Worm (Caenorhabditis elegans) whole organism, L1 larva: ENCODE measurements around the gene elli-1.

Experiments
- C04F5.9 ChIP-seq: sonication (generic microtip); optimal IDR thresholded peaks from 2 replicates; lab custom pipeline; 2016; ENCODE audit warnings: missing genetic modification characterization, missing compliant biosample characterization
- C34B4.2 ChIP-seq: sonication (generic microtip); optimal IDR thresholded peaks from 2 replicates; lab custom pipeline; 2017; ENCODE audit warnings: mild to moderate bottlenecking, missing genetic modification characterization, missing compliant biosample characterization
- Y116A8C.19 ChIP-seq: sonication (generic microtip); optimal IDR thresholded peaks from 2 replicates; lab custom pipeline; 2016; ENCODE audit warnings: missing compliant biosample characterization, missing genetic modification characterization, borderline replicate concordance
- ama-1 ChIP-seq: fragments of 150-350 bp; optimal IDR thresholded peaks from 2 replicates; lab custom pipeline; 2014
- ceh-8 ChIP-seq: fragments of 200-800 bp; sonication (Bioruptor generic); optimal IDR thresholded peaks from 2 replicates; lab custom pipeline; 2018; ENCODE audit warnings: mild to moderate bottlenecking, missing genetic modification characterization, moderate library complexity, missing compliant biosample characterization
- ceh-82 ChIP-seq, 3 experiments: fragments of 150-350 bp in 1 of 3; sonication (generic microtip) in 2 of 3; optimal IDR thresholded peaks; 2 replicates each; lab custom pipeline; 2014 to 2017; ENCODE audit warnings: missing biosample characterization in 3 of 3, missing genetic modification characterization in 3 of 3
- ceh-88 ChIP-seq: fragments of 200-800 bp; sonication (Bioruptor generic); IDR thresholded peaks from 2 replicates; pipeline ENCODE4 v1.3.6; 2022; ENCODE audit warnings: missing genetic modification characterization, missing compliant biosample characterization
- ceh-90 ChIP-seq: sonication (generic microtip); optimal IDR thresholded peaks from 2 replicates; lab custom pipeline; 2016; ENCODE audit warnings: missing genetic modification characterization, missing compliant biosample characterization
- ces-1 ChIP-seq: fragments of 150-350 bp; optimal IDR thresholded peaks from 2 replicates; lab custom pipeline; 2014; ENCODE audit warnings: missing biosample characterization, missing genetic modification reagents, missing genetic modification characterization
- dsc-1 ChIP-seq: sonication (generic microtip); optimal IDR thresholded peaks from 2 replicates; lab custom pipeline; 2016; ENCODE audit warnings: mild to moderate bottlenecking, missing genetic modification characterization, missing compliant biosample characterization
- efl-1 ChIP-seq, 4 experiments: fragments of 150-350 bp; optimal IDR thresholded peaks in 3 of 4; peaks in 1 of 4; 1 replicate in 1 of 4; 2 replicates in 3 of 4; lab custom pipeline; 2014; ENCODE audit warnings: missing biosample characterization in 2 of 4, missing genetic modification characterization in 2 of 4, missing genetic modification reagents in 2 of 4
- egl-13 ChIP-seq: sonication (generic microtip); optimal IDR thresholded peaks from 2 replicates; lab custom pipeline; 2016; ENCODE audit warnings: missing genotype, missing genetic modification reagents, missing genetic modification characterization, missing compliant biosample characterization
- egl-27 ChIP-seq, 2 experiments: fragments of 150-350 bp in 1 of 2; sonication (generic microtip); optimal IDR thresholded peaks; 3 replicates each; lab custom pipeline; 2017 to 2018; ENCODE audit warnings: missing biosample characterization in 2 of 2, missing genetic modification characterization in 2 of 2, missing genetic modification reagents in 2 of 2
- elt-2 ChIP-seq: sonication (generic microtip); optimal IDR thresholded peaks from 2 replicates; lab custom pipeline; 2016; ENCODE audit warnings: missing genetic modification characterization, mild to moderate bottlenecking, inconsistent platforms, missing compliant biosample characterization, missing genetic modification reagents
- fkh-10 ChIP-seq: sonication (generic microtip); optimal IDR thresholded peaks from 2 replicates; lab custom pipeline; 2017; ENCODE audit warnings: missing biosample characterization, missing genetic modification reagents, missing genetic modification characterization
- fkh-4 ChIP-seq: sonication (generic microtip); optimal IDR thresholded peaks from 2 replicates; lab custom pipeline; 2016; ENCODE audit warnings: missing compliant biosample characterization, missing genetic modification characterization, borderline replicate concordance
- fkh-8 ChIP-seq: sonication (generic microtip); optimal IDR thresholded peaks from 2 replicates; lab custom pipeline; 2016; ENCODE audit warnings: mild to moderate bottlenecking, missing genetic modification characterization, missing compliant biosample characterization
- fos-1 ChIP-seq: fragments of 150-350 bp; optimal IDR thresholded peaks from 2 replicates; lab custom pipeline; 2014; ENCODE audit warnings: missing biosample characterization, missing genetic modification characterization
- hpl-2 ChIP-seq: fragments of 150-350 bp; optimal IDR thresholded peaks from 2 replicates; lab custom pipeline; 2014; ENCODE audit warnings: missing biosample characterization, missing genetic modification reagents, missing genetic modification characterization
- isw-1 ChIP-seq: fragments of 200-800 bp; sonication (Bioruptor generic); IDR thresholded peaks from 2 replicates; pipeline ENCODE4 v1.3.6; 2022; ENCODE audit warnings: missing genetic modification characterization, missing compliant biosample characterization
- jun-1 ChIP-seq: fragments of 150-350 bp; optimal IDR thresholded peaks from 2 replicates; lab custom pipeline; 2014; ENCODE audit warnings: missing biosample characterization, missing genetic modification reagents, missing genetic modification characterization
- lin-13 ChIP-seq: fragments of 150-350 bp; optimal IDR thresholded peaks from 2 replicates; lab custom pipeline; 2014; ENCODE audit warnings: missing biosample characterization, missing genetic modification reagents, missing genetic modification characterization
- lin-14 ChIP-seq: fragments of 200-800 bp; sonication (Bioruptor generic); optimal IDR thresholded peaks from 2 replicates; lab custom pipeline; 2018; ENCODE audit warnings: mild to moderate bottlenecking, missing genetic modification characterization, moderate library complexity, missing compliant biosample characterization
- lin-35 ChIP-seq, 2 experiments: fragments of 150-350 bp; optimal IDR thresholded peaks; 2 replicates each; lab custom pipeline; 2014; ENCODE audit warnings: missing biosample characterization in 2 of 2, missing genetic modification characterization in 2 of 2, missing genetic modification reagents in 2 of 2
- lin-39 ChIP-seq: fragments of 150-350 bp; optimal IDR thresholded peaks from 2 replicates; lab custom pipeline; 2014; ENCODE audit warnings: missing biosample characterization, missing genetic modification reagents, missing genetic modification characterization
- lsy-2 ChIP-seq, 2 experiments: fragments of 150-350 bp; optimal IDR thresholded peaks; 2 replicates each; lab custom pipeline; 2014; ENCODE audit warnings: missing biosample characterization in 2 of 2, missing genetic modification characterization in 2 of 2
- mab-9 ChIP-seq: fragments of 200-800 bp; sonication (Bioruptor generic); IDR thresholded peaks from 2 replicates; pipeline ENCODE4 v1.3.6; 2022; ENCODE audit warnings: missing genetic modification reagents, missing genetic modification characterization, missing compliant biosample characterization
- mef-2 ChIP-seq: fragments of 150-350 bp; optimal IDR thresholded peaks from 2 replicates; lab custom pipeline; 2014; ENCODE audit warnings: missing biosample characterization, missing genetic modification characterization
- mep-1 ChIP-seq: fragments of 150-350 bp; optimal IDR thresholded peaks from 2 replicates; lab custom pipeline; 2014; ENCODE audit warnings: missing biosample characterization, missing genetic modification characterization
- nhr-11 ChIP-seq: fragments of 150-350 bp; optimal IDR thresholded peaks from 2 replicates; lab custom pipeline; 2014; ENCODE audit warnings: missing biosample characterization, missing genetic modification characterization
- nhr-12 ChIP-seq: sonication (generic microtip); optimal IDR thresholded peaks from 2 replicates; lab custom pipeline; 2017; ENCODE audit warnings: missing biosample characterization, missing genetic modification characterization
- nhr-47 ChIP-seq: sonication (generic microtip); optimal IDR thresholded peaks from 2 replicates; lab custom pipeline; 2016; ENCODE audit warnings: mild to moderate bottlenecking, missing genetic modification characterization, moderate library complexity, missing compliant biosample characterization
- nhr-71 ChIP-seq: sonication (generic microtip); optimal IDR thresholded peaks from 2 replicates; lab custom pipeline; 2016; ENCODE audit warnings: mild to moderate bottlenecking, missing genetic modification characterization, moderate library complexity, missing compliant biosample characterization
- nhr-76 ChIP-seq: sonication (generic microtip); optimal IDR thresholded peaks from 2 replicates; lab custom pipeline; 2017; ENCODE audit warnings: missing biosample characterization, missing genetic modification characterization
- nhr-90 ChIP-seq: sonication (generic microtip); optimal IDR thresholded peaks from 2 replicates; lab custom pipeline; 2016; ENCODE audit warnings: mild to moderate bottlenecking, missing genetic modification characterization, missing compliant biosample characterization; ENCODE audit not compliant: poor library complexity
- pax-3 ChIP-seq: fragments of 200-800 bp; sonication (Bioruptor generic); optimal IDR thresholded peaks from 2 replicates; lab custom pipeline; 2018; ENCODE audit warnings: mild to moderate bottlenecking, missing genetic modification characterization, moderate library complexity, missing compliant biosample characterization
- rnt-1 ChIP-seq: sonication (generic microtip); optimal IDR thresholded peaks from 2 replicates; lab custom pipeline; 2016; ENCODE audit warnings: mild to moderate bottlenecking, missing genetic modification characterization, moderate library complexity, missing compliant biosample characterization
- skn-1 ChIP-seq: fragments of 150-350 bp; optimal IDR thresholded peaks from 2 replicates; lab custom pipeline; 2014; ENCODE audit warnings: missing biosample characterization, missing genetic modification characterization
- snpc-4 ChIP-seq: fragments of 150-350 bp; optimal IDR thresholded peaks from 2 replicates; lab custom pipeline; 2014; ENCODE audit warnings: missing biosample characterization, missing genetic modification characterization
- sox-4 ChIP-seq: sonication (generic microtip); optimal IDR thresholded peaks from 2 replicates; lab custom pipeline; 2016; ENCODE audit warnings: missing genetic modification characterization, missing compliant biosample characterization
- swsn-7 ChIP-seq: sonication (generic microtip); optimal IDR thresholded peaks from 2 replicates; lab custom pipeline; 2016; ENCODE audit warnings: missing genetic modification characterization, missing compliant biosample characterization
- tbx-2 ChIP-seq: sonication (generic microtip); optimal IDR thresholded peaks from 2 replicates; lab custom pipeline; 2016; ENCODE audit warnings: missing genetic modification characterization, missing compliant biosample characterization
- unc-62 ChIP-seq: fragments of 150-350 bp; optimal IDR thresholded peaks from 2 replicates; lab custom pipeline; 2014; ENCODE audit warnings: missing biosample characterization, missing genetic modification reagents, missing genetic modification characterization
- unc-86 ChIP-seq: sonication (generic microtip); optimal IDR thresholded peaks from 2 replicates; lab custom pipeline; 2016; ENCODE audit warnings: missing genetic modification characterization, missing compliant biosample characterization
- xbp-1 ChIP-seq: sonication (generic microtip); optimal IDR thresholded peaks from 2 replicates; lab custom pipeline; 2016; ENCODE audit warnings: missing genetic modification characterization, missing compliant biosample characterization
- zag-1 ChIP-seq: fragments of 150-350 bp; optimal IDR thresholded peaks from 2 replicates; lab custom pipeline; 2014; ENCODE audit warnings: missing biosample characterization, missing genetic modification characterization
- zip-4 ChIP-seq: fragments of 200-800 bp; sonication (Bioruptor generic); optimal IDR thresholded peaks from 2 replicates; lab custom pipeline; 2018; ENCODE audit warnings: mild to moderate bottlenecking, missing genetic modification characterization, moderate library complexity, missing compliant biosample characterization
- ztf-11 ChIP-seq, 2 experiments: sonication (generic microtip); optimal IDR thresholded peaks; 2 replicates each; lab custom pipeline; 2016 to 2017; ENCODE audit warnings: missing genetic modification characterization in 2 of 2, missing biosample characterization in 1 of 2, missing compliant biosample characterization in 1 of 2

Gene elli-1

DNA sequence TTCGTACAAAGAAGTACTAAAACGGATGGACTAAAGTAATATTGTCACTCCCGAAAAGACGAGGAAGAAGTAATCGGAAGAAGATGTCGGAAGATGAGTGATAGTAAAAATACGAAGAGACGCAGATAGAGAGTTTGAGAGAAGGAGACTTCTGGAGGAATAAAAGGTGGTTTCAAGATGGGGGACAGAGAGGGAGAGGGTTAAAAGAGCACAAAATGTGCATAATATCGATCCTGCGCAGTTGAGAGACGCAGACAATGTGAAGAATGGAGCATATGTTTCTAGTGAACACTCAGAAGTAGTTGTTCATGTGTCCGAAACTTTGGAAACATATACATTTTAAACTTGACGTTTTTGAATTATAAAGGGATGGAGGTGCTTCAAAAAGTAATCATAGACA lies 7.8 kb upstream of the elli-1 start (continued):
- TF ChIP-seq fkh-4 (tag; lab: Kevin White, UChicago) (peak; percentile 65), xbp-1 (tag; lab: Kevin White, UChicago) (peak; percentile 14), efl-1 (optimal IDR thresholded peaks at IDR 0.05; lab: Kevin White, UChicago) (peak; percentile 43 to 56), efl-1 (GFP tag; optimal IDR thresholded peaks at IDR 0.05 in 1 of 2; lab: Kevin White, UChicago) (peak in 1 of 2 experiments; percentile 9), ceh-90 (no peak), sox-4 (tag; lab: Kevin White, UChicago) (no peak), jun-1 (tag; lab: Kevin White, UChicago) (no peak), mef-2 (tag; lab: Kevin White, UChicago) (no peak), fos-1 (tag; lab: Kevin White, UChicago) (peak; percentile 5), isw-1 (GFP tag; lab: Robert Waterston, UW) (peak; percentile 35), lin-14 (GFP tag; lab: Kevin White, UChicago) (peak; percentile 92), lin-35 (GFP tag; optimal IDR thresholded peaks at IDR 0.05; lab: Kevin White, UChicago) (peak in 1 of 2 experiments; percentile 43), skn-1 (tag; lab: Kevin White, UChicago) (peak; percentile 11), egl-13 (peak; percentile 46), lin-39 (no peak), lsy-2 (tag; optimal IDR thresholded peaks at IDR 0.05; lab: Kevin White, UChicago) (peak; percentile 21 to 43), ceh-8 (GFP tag; lab: Kevin White, UChicago) (no peak), Y116A8C.19 (no peak), unc-62 (GFP tag; lab: Kevin White, UChicago) (no peak), lin-13 (GFP tag; lab: Kevin White, UChicago) (no peak), fkh-8 (peak; percentile 47)

DNA sequence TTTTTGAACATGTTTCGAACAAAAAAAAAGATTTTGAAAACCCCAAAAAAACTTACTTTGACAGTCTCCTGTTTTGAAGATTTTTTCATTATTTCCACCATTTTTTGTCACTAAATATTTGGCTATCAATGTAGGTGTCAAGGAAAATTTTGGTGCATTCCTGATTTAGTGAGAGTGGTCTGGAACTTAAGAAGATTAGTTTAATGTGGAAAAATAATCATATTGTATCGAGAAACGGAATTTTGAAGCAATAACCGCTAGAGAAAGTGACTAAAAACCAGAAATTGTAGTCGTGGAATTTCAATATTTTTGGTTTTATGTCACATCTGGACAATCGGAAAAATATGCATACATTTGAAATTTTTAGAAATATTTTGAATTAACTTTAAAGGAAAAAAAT lies 7.3 kb upstream of the elli-1 start, which contains the start of the genes F20C5.11 and klp-11:
Gene F20C5.11 (minus strand): TSS at position 101 of the 400 bp plus-strand sequence.
Gene klp-11 (minus strand): TSS at position 171 of the 400 bp plus-strand sequence.
- no peak for TF ChIP-seq egl-27 (tag; optimal IDR thresholded peaks at IDR 0.05; lab: Kevin White, UChicago)
- no peak for TF ChIP-seq rnt-1
- TF ChIP-seq lin-35 (GFP tag; optimal IDR thresholded peaks at IDR 0.05; lab: Kevin White, UChicago): no peak
- no peak for TF ChIP-seq swsn-7 (tag; lab: Kevin White, UChicago)
- no peak for TF ChIP-seq isw-1 (GFP tag; lab: Robert Waterston, UW)
- TF ChIP-seq ztf-11 (tag; optimal IDR thresholded peaks at IDR 0.05; lab: Kevin White, UChicago): no peak
- TF ChIP-seq dsc-1 (tag; lab: Kevin White, UChicago): no peak
- no peak for TF ChIP-seq mab-9 (GFP tag; lab: Robert Waterston, UW)
- TF ChIP-seq C34B4.2 (tag; lab: Kevin White, UChicago): no peak

DNA sequence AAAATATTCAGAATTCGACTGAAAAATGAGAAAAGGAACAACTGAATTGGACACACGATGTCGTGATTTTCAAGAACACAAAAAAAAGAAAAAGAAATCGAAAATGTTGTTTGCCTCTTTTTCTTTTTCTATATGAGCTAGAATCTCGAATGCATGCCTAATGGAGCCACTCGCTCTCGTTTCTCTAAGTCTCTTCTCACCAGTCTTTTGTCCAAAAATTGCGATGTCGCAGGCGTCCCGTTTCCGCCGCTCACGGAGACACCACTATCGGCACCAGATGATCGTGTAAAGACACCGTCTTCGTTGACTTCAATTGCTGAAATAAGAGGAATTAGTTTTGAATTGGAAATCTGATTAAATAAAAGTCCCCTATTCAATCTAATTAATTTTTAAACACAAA lies 4.0 kb upstream of the elli-1 start:
- no peak for TF ChIP-seq elt-2
- TF ChIP-seq unc-86 (tag; lab: Kevin White, UChicago): peak; percentile 47
- TF ChIP-seq ceh-88 (GFP tag; lab: Robert Waterston, UW): no peak
- TF ChIP-seq jun-1 (tag; lab: Kevin White, UChicago): no peak
- TF ChIP-seq nhr-11 (tag; lab: Kevin White, UChicago): no peak
- TF ChIP-seq C04F5.9 (tag; lab: Kevin White, UChicago): no peak
- no peak for TF ChIP-seq zip-4 (GFP tag; lab: Kevin White, UChicago)
- peak; percentile 5 for TF ChIP-seq mep-1 (tag; lab: Kevin White, UChicago)
- no peak for TF ChIP-seq ces-1 (GFP tag; lab: Kevin White, UChicago)
- TF ChIP-seq efl-1 (optimal IDR thresholded peaks at IDR 0.05; lab: Kevin White, UChicago): peak; percentile 38 to 50
- TF ChIP-seq efl-1 (GFP tag; optimal IDR thresholded peaks at IDR 0.05 in 1 of 2; lab: Kevin White, UChicago): peak in 1 of 2 experiments; percentile 13
- TF ChIP-seq nhr-71 (tag; lab: Kevin White, UChicago): peak; percentile 56
- TF ChIP-seq pax-3: no peak
- no peak for TF ChIP-seq fos-1 (tag; lab: Kevin White, UChicago)
- TF ChIP-seq nhr-47 (tag; lab: Kevin White, UChicago): peak; percentile 54
- no peak for TF ChIP-seq zag-1
- TF ChIP-seq ama-1: no peak
- peak; percentile 57 for TF ChIP-seq fkh-8
- TF ChIP-seq nhr-76 (tag; lab: Kevin White, UChicago): no peak
- peak; percentile 2 to 65 (median 26) for TF ChIP-seq ceh-82 (tag; optimal IDR thresholded peaks at IDR 0.05; lab: Kevin White, UChicago)
- no peak for TF ChIP-seq nhr-12 (tag; lab: Kevin White, UChicago)
- no peak for TF ChIP-seq snpc-4 (tag; lab: Kevin White, UChicago)
- no peak for TF ChIP-seq fkh-4 (tag; lab: Kevin White, UChicago)
- no peak for TF ChIP-seq hpl-2 (GFP tag; lab: Kevin White, UChicago)
- TF ChIP-seq tbx-2: no peak
- no peak for TF ChIP-seq nhr-90 (tag; lab: Kevin White, UChicago)
- no peak for TF ChIP-seq egl-13
- peak; percentile 40 for TF ChIP-seq fkh-10 (GFP tag; lab: Kevin White, UChicago)
- peak; percentile 4 to 50 for TF ChIP-seq lsy-2 (tag; optimal IDR thresholded peaks at IDR 0.05; lab: Kevin White, UChicago)
